Worm (Caenorhabditis elegans) whole organism, mixed stage, embryonic: Measurements from ENCODE around the gene lec-10.

Source experiments
- ceh-39 ChIP-seq: fragments of 150-350 bp; optimal IDR thresholded peaks from 2 replicates; lab custom pipeline; 2014; ENCODE audit warnings: missing biosample characterization, missing genetic modification characterization
- ceh-83 ChIP-seq: fragments of 200-800 bp; sonication (Bioruptor generic); optimal IDR thresholded peaks from 2 replicates; lab custom pipeline; 2018; ENCODE audit warnings: mild to moderate bottlenecking, missing genetic modification characterization, missing compliant biosample characterization
- cnd-1 ChIP-seq: fragments of 200-800 bp; sonication (Bioruptor generic); optimal IDR thresholded peaks from 2 replicates; lab custom pipeline; 2018; ENCODE audit warnings: mild to moderate bottlenecking, missing genetic modification characterization, missing compliant biosample characterization
- elt-1 ChIP-seq: sonication (generic microtip); optimal IDR thresholded peaks from 2 replicates; lab custom pipeline; 2017; ENCODE audit warnings: missing genetic modification characterization, mild to moderate bottlenecking, missing compliant biosample characterization, antibody characterized with exemption, moderate library complexity, borderline replicate concordance; ENCODE audit not compliant: insufficient read depth
- elt-3 ChIP-seq: fragments of 150-350 bp; optimal IDR thresholded peaks from 2 replicates; lab custom pipeline; 2014; ENCODE audit warnings: missing biosample characterization, missing genetic modification characterization
- hlh-1 ChIP-seq: fragments of 150-350 bp; optimal IDR thresholded peaks from 2 replicates; lab custom pipeline; 2014; ENCODE audit warnings: missing biosample characterization, missing genetic modification reagents, missing genetic modification characterization
- lin-13 ChIP-seq: fragments of 150-350 bp; optimal IDR thresholded peaks from 2 replicates; lab custom pipeline; 2014; ENCODE audit warnings: missing biosample characterization, missing genetic modification characterization
- lin-32 ChIP-seq: fragments of 200-800 bp; sonication (Bioruptor generic); optimal IDR thresholded peaks from 2 replicates; lab custom pipeline; 2018; ENCODE audit warnings: mild to moderate bottlenecking, missing genetic modification characterization, missing compliant biosample characterization
- nhr-12 ChIP-seq: fragments of 150-350 bp; optimal IDR thresholded peaks from 2 replicates; lab custom pipeline; 2014; ENCODE audit warnings: missing biosample characterization, missing genetic modification characterization
- nhr-28 ChIP-seq: fragments of 150-350 bp; optimal IDR thresholded peaks from 2 replicates; lab custom pipeline; 2014; ENCODE audit warnings: missing biosample characterization, missing genetic modification characterization
- snpc-4 ChIP-seq: fragments of 150-350 bp; optimal IDR thresholded peaks from 2 replicates; lab custom pipeline; 2014; ENCODE audit warnings: missing biosample characterization, missing genetic modification characterization
- unc-62 ChIP-seq: fragments of 150-350 bp; optimal IDR thresholded peaks from 2 replicates; lab custom pipeline; 2014; ENCODE audit warnings: missing biosample characterization, missing genetic modification reagents, missing genetic modification characterization
- ztf-11 ChIP-seq: fragments of 150-350 bp; optimal IDR thresholded peaks from 2 replicates; lab custom pipeline; 2014; ENCODE audit warnings: missing biosample characterization, missing genetic modification characterization

ce11 chrV:6450129-6451011 is 38.5 kb downstream of the lec-10 start, which contains the start of gene acl-8:
- TF ChIP-seq cnd-1, result no peak
- no peak for TF ChIP-seq snpc-4 (tag; lab: Kevin White, UChicago)
- TF ChIP-seq ceh-39 (tag; lab: Kevin White, UChicago), result no peak
- no peak for TF ChIP-seq ztf-11 (tag; lab: Kevin White, UChicago)
- no peak for TF ChIP-seq unc-62 (GFP tag; lab: Kevin White, UChicago)
- TF ChIP-seq lin-32, result no peak
- no peak for TF ChIP-seq nhr-28 (tag; lab: Kevin White, UChicago)
- TF ChIP-seq lin-13 (tag; lab: Kevin White, UChicago), result no peak
- TF ChIP-seq elt-3, result no peak
- TF ChIP-seq nhr-12 (tag; lab: Kevin White, UChicago), result no peak
- no peak for TF ChIP-seq elt-1 (tag; lab: Kevin White, UChicago)
- no peak for TF ChIP-seq hlh-1
- no peak for TF ChIP-seq ceh-83 (GFP tag; lab: Kevin White, UChicago)
